Fruit fly (Drosophila melanogaster): ENCODE measurements around the gene CG13998.
A peak's percentile ranks its signal among the peaks of the same experiment; 100 is the strongest.

The CG13998 gene

dm6 chr2L:5986940-5987339 is 30.3 kb upstream of the CG13998 start:
- TF ChIP-seq Dbx (GFP tag; IDR thresholded peaks at IDR 0.05) (no peak), slou (GFP tag; optimal IDR thresholded peaks at IDR 0.05) (no peak), B-H1 (GFP tag; IDR thresholded peaks at IDR 0.05) (no peak), CG11504 (tag; optimal IDR thresholded peaks at IDR 0.05) (no peak), gro (GFP tag; optimal IDR thresholded peaks at IDR 0.05) (no peak), CG7786 (GFP tag; optimal IDR thresholded peaks at IDR 0.05) (no peak), Optix (GFP tag; IDR thresholded peaks at IDR 0.05) (no peak), CG3995 (GFP tag; optimal IDR thresholded peaks at IDR 0.05) (peak; percentile 85), CG8089 (GFP tag; optimal IDR thresholded peaks at IDR 0.05) (no peak), ken (GFP tag; IDR thresholded peaks at IDR 0.05) (no peak), CG1529 (GFP tag; optimal IDR thresholded peaks at IDR 0.05) (peak; percentile 86), CG9876 (GFP tag; optimal IDR thresholded peaks at IDR 0.05) (no peak), wdn (GFP tag; IDR thresholded peaks at IDR 0.05) (no peak), Max (GFP tag; optimal IDR thresholded peaks at IDR 0.05) (no peak), mirr (GFP tag; optimal IDR thresholded peaks at IDR 0.05) (peak; percentile 31), CG8765 (GFP tag; IDR thresholded peaks at IDR 0.05) (no peak), CG9437 (GFP tag; optimal IDR thresholded peaks at IDR 0.05) (no peak), nerfin-1 (tag; optimal IDR thresholded peaks at IDR 0.05) (no peak), CG14050 (GFP tag; IDR thresholded peaks at IDR 0.05) (no peak), CG10267 (tag; optimal IDR thresholded peaks at IDR 0.05) (peak; percentile 73), sug (tag; optimal IDR thresholded peaks at IDR 0.05) (peak; percentile 27), Poxn (GFP tag; IDR thresholded peaks at IDR 0.05) (no peak), stc (GFP tag; IDR thresholded peaks at IDR 0.05) (no peak), Hsf (GFP tag; optimal IDR thresholded peaks at IDR 0.05) (no peak), cg (GFP tag; optimal IDR thresholded peaks at IDR 0.05) (peak; percentile 21), exex (tag; optimal IDR thresholded peaks at IDR 0.05) (peak; percentile 87), CG11247 (GFP tag; IDR thresholded peaks at IDR 0.05) (no peak), CG4360 (GFP tag; IDR thresholded peaks at IDR 0.05) (no peak), ab (GFP tag; optimal IDR thresholded peaks at IDR 0.05) (no peak), peb (GFP tag; IDR thresholded peaks at IDR 0.05) (no peak), CG8924 (tag; optimal IDR thresholded peaks at IDR 0.05) (no peak), ham (GFP tag; IDR thresholded peaks at IDR 0.05) (no peak), Pdp1 (GFP tag; optimal IDR thresholded peaks at IDR 0.05) (peak in 1 of 2 experiments; percentile 47), kay (GFP tag; optimal IDR thresholded peaks at IDR 0.05) (peak; percentile 28), CG34224 (GFP tag; IDR thresholded peaks at IDR 0.05; ENCODE audit: partially characterized antibody) (no peak), Stat92E (GFP tag; optimal IDR thresholded peaks at IDR 0.05) (no peak), emc (GFP tag; optimal IDR thresholded peaks at IDR 0.05) (no peak), GATAe (GFP tag; conservative IDR thresholded peaks at IDR 0.05) (no peak), Eip74EF (GFP tag; optimal IDR thresholded peaks at IDR 0.05) (no peak), tll (GFP tag; optimal IDR thresholded peaks at IDR 0.05) (no peak), CG7963 (GFP tag; IDR thresholded peaks at IDR 0.05; ENCODE audit: partially characterized antibody) (no peak), CG5953 (GFP tag; IDR thresholded peaks at IDR 0.05) (no peak), CG32532 (GFP tag; IDR thresholded peaks at IDR 0.05) (no peak), CG15479 (GFP tag; optimal IDR thresholded peaks at IDR 0.05) (peak; percentile 4), phol (tag; optimal IDR thresholded peaks at IDR 0.05) (no peak), Mad (GFP tag; optimal IDR thresholded peaks at IDR 0.05) (no peak), Trl (optimal IDR thresholded peaks at IDR 0.05) (no peak), Trl (GFP tag; optimal IDR thresholded peaks at IDR 0.05) (no peak), slp2 (GFP tag; optimal IDR thresholded peaks at IDR 0.05) (no peak), lmd (GFP tag; IDR thresholded peaks at IDR 0.05) (no peak), gsb-n (tag; optimal IDR thresholded peaks at IDR 0.05) (peak; percentile 72), zen2 (GFP tag; IDR thresholded peaks at IDR 0.05; ENCODE audit: partially characterized antibody) (no peak)

Measured in whole organism, embryonic.